Worm (Caenorhabditis elegans) whole organism, L3 larva: ENCODE data around the gene C24A8.5.

Experiments used
- ZK546.5 ChIP-seq: sonication (generic microtip); optimal IDR thresholded peaks from 2 replicates; lab custom pipeline; 2017; ENCODE audit warnings: missing biosample characterization, missing genetic modification characterization
- nhr-25 ChIP-seq: sonication (generic microtip); optimal IDR thresholded peaks from 2 replicates; lab custom pipeline; 2017; ENCODE audit warnings: missing biosample characterization, missing genetic modification characterization
- nhr-28 ChIP-seq: fragments of 150-350 bp; optimal IDR thresholded peaks from 2 replicates; lab custom pipeline; 2014; ENCODE audit warnings: missing biosample characterization, missing genetic modification characterization
- nhr-77 ChIP-seq: fragments of 150-350 bp; optimal IDR thresholded peaks from 2 replicates; lab custom pipeline; 2014; ENCODE audit warnings: missing biosample characterization, missing genetic modification characterization
- ztf-11 ChIP-seq: fragments of 150-350 bp; optimal IDR thresholded peaks from 2 replicates; lab custom pipeline; 2014; ENCODE audit warnings: missing biosample characterization, missing genetic modification characterization

ce11 chrX:4295917-4296316 is 32.8 kb downstream of the C24A8.5 start:
- TF ChIP-seq nhr-28 (tag; lab: Kevin White, UChicago) (no peak), ztf-11 (no peak), ZK546.5 (no peak), nhr-77 (tag; lab: Kevin White, UChicago) (no peak), nhr-25 (tag; lab: Kevin White, UChicago) (no peak)
